Worm (Caenorhabditis elegans) whole organism, L4 larva: ENCODE results near the gene ZK550.6.

ENCODE experiments used
- aha-1 ChIP-seq: fragments of 150-350 bp; peaks from one replicate; lab custom pipeline; 2014; ENCODE audit warnings: missing biosample characterization, missing genetic modification characterization
- fos-1 ChIP-seq: fragments of 150-350 bp; optimal IDR thresholded peaks from 2 replicates; lab custom pipeline; 2014; ENCODE audit warnings: missing biosample characterization, missing genetic modification characterization
- mdl-1 ChIP-seq, 2 experiments: fragments of 150-350 bp in 1 of 2; sonication (generic microtip) in 1 of 2; optimal IDR thresholded peaks; 2 replicates each; lab custom pipeline; 2014 to 2017; ENCODE audit warnings: missing biosample characterization in 2 of 2, missing genetic modification characterization in 2 of 2
- nhr-237 ChIP-seq: sonication (generic microtip); optimal IDR thresholded peaks from 2 replicates; lab custom pipeline; 2017; ENCODE audit warnings: missing biosample characterization, missing genetic modification characterization
- pqm-1 ChIP-seq: sonication (generic microtip); optimal IDR thresholded peaks from 2 replicates; lab custom pipeline; 2017; ENCODE audit warnings: missing biosample characterization, missing genetic modification characterization
- snpc-4 ChIP-seq: fragments of 150-350 bp; optimal IDR thresholded peaks from 2 replicates; lab custom pipeline; 2014; ENCODE audit warnings: missing biosample characterization, missing genetic modification characterization
- ztf-11 ChIP-seq: fragments of 150-350 bp; optimal IDR thresholded peaks from 2 replicates; lab custom pipeline; 2014; ENCODE audit warnings: missing biosample characterization, missing genetic modification characterization

- TF ChIP-seq nhr-237 (tag; lab: Kevin White, UChicago), result no peak
- TF ChIP-seq snpc-4 (tag; lab: Kevin White, UChicago), result no peak
- TF ChIP-seq ztf-11 (tag; lab: Kevin White, UChicago), result no peak
- TF ChIP-seq mdl-1 (tag; optimal IDR thresholded peaks at IDR 0.05; lab: Kevin White, UChicago), result peak in 1 of 2 experiments; percentile 3
- no peak for TF ChIP-seq aha-1 (tag; lab: Kevin White, UChicago)
- TF ChIP-seq pqm-1, result no peak
- no peak for TF ChIP-seq fos-1 (tag; lab: Kevin White, UChicago)
Measured at ce11 chrIV:17285263-17285662, 23.0 kb upstream of the ZK550.6 start.
